Worm (Caenorhabditis elegans) whole organism, late embryonic: ENCODE measurements around the gene mom-1.
A peak's percentile ranks its signal among the peaks of the same experiment; 100 is the strongest.

Experiments used
- C38D4.7 ChIP-seq: fragments of 200-800 bp; sonication (Bioruptor generic); optimal IDR thresholded peaks from 2 replicates; lab custom pipeline; 2018; ENCODE audit warnings: mild to moderate bottlenecking, missing genetic modification characterization, moderate library complexity, missing compliant biosample characterization
- K02D7.2 ChIP-seq: sonication (generic microtip); optimal IDR thresholded peaks from 2 replicates; lab custom pipeline; 2017; ENCODE audit warnings: mild to moderate bottlenecking, missing genetic modification characterization, missing compliant biosample characterization
- K09A11.1 ChIP-seq: sonication (generic microtip); optimal IDR thresholded peaks from 2 replicates; lab custom pipeline; 2017; ENCODE audit warnings: antibody characterized with exemption, mild to moderate bottlenecking, missing genetic modification characterization, missing compliant biosample characterization; ENCODE audit not compliant: insufficient read depth
- ahr-1 ChIP-seq: sonication (generic microtip); optimal IDR thresholded peaks from 2 replicates; lab custom pipeline; 2016; ENCODE audit warnings: missing genetic modification characterization, missing compliant biosample characterization
- ceh-14 ChIP-seq: sonication (generic microtip); optimal IDR thresholded peaks from 2 replicates; lab custom pipeline; 2016; ENCODE audit warnings: missing genotype, missing genetic modification characterization, missing compliant biosample characterization
- ceh-19 ChIP-seq: fragments of 200-800 bp; sonication (Bioruptor generic); optimal IDR thresholded peaks from 2 replicates; lab custom pipeline; 2018; ENCODE audit warnings: mild to moderate bottlenecking, missing genetic modification characterization, missing compliant biosample characterization
- ceh-2 ChIP-seq: sonication (generic microtip); optimal IDR thresholded peaks from 2 replicates; lab custom pipeline; 2016; ENCODE audit warnings: missing genotype, missing genetic modification characterization, missing compliant biosample characterization
- ceh-24 ChIP-seq: sonication (generic microtip); optimal IDR thresholded peaks from 2 replicates; lab custom pipeline; 2016; ENCODE audit warnings: mild to moderate bottlenecking, missing genetic modification characterization, missing compliant biosample characterization
- ceh-48 ChIP-seq: sonication (generic microtip); optimal IDR thresholded peaks from 2 replicates; lab custom pipeline; 2016; ENCODE audit warnings: missing genetic modification characterization, inconsistent platforms, missing compliant biosample characterization
- ceh-6 ChIP-seq: fragments of 200-800 bp; sonication (Bioruptor generic); optimal IDR thresholded peaks from 2 replicates; lab custom pipeline; 2018; ENCODE audit warnings: mild to moderate bottlenecking, missing genetic modification characterization, missing compliant biosample characterization
- ceh-9 ChIP-seq: sonication (generic microtip); optimal IDR thresholded peaks from 2 replicates; lab custom pipeline; 2016; ENCODE audit warnings: mild to moderate bottlenecking, missing genetic modification characterization, inconsistent platforms, missing compliant biosample characterization
- che-1 ChIP-seq: sonication (generic microtip); optimal IDR thresholded peaks from 2 replicates; lab custom pipeline; 2016; ENCODE audit warnings: mild to moderate bottlenecking, missing genetic modification characterization, missing compliant biosample characterization
- elt-2 ChIP-seq: sonication (generic microtip); optimal IDR thresholded peaks from 2 replicates; lab custom pipeline; 2016; ENCODE audit warnings: missing genetic modification reagents, missing genetic modification characterization, missing compliant biosample characterization
- elt-4 ChIP-seq: sonication (generic microtip); optimal IDR thresholded peaks from 2 replicates; lab custom pipeline; 2016; ENCODE audit warnings: missing genetic modification characterization, missing compliant biosample characterization
- ets-4 ChIP-seq: sonication (generic microtip); optimal IDR thresholded peaks from 2 replicates; lab custom pipeline; 2016; ENCODE audit warnings: missing genetic modification characterization, missing compliant biosample characterization
- eyg-1 ChIP-seq: sonication (generic microtip); optimal IDR thresholded peaks from 2 replicates; lab custom pipeline; 2016; ENCODE audit warnings: missing genotype, missing genetic modification characterization, missing compliant biosample characterization
- fax-1 ChIP-seq: sonication (generic microtip); optimal IDR thresholded peaks from 2 replicates; lab custom pipeline; 2016; ENCODE audit warnings: missing genotype, missing genetic modification characterization, missing compliant biosample characterization
- fkh-10 ChIP-seq: fragments of 150-350 bp; optimal IDR thresholded peaks from 2 replicates; lab custom pipeline; 2014; ENCODE audit warnings: missing biosample characterization, missing genetic modification reagents, missing genetic modification characterization
- gmeb-2 ChIP-seq: sonication (generic microtip); optimal IDR thresholded peaks from 2 replicates; lab custom pipeline; 2016; ENCODE audit warnings: missing genetic modification characterization, inconsistent platforms, missing compliant biosample characterization
- hlh-13 ChIP-seq: fragments of 200-800 bp; sonication (Bioruptor generic); optimal IDR thresholded peaks from 2 replicates; lab custom pipeline; 2018; ENCODE audit warnings: mild to moderate bottlenecking, missing genetic modification characterization, missing compliant biosample characterization
- hlh-30 ChIP-seq: sonication (generic microtip); optimal IDR thresholded peaks from 2 replicates; lab custom pipeline; 2017; ENCODE audit warnings: antibody characterized with exemption, missing genetic modification characterization, missing compliant biosample characterization; ENCODE audit not compliant: insufficient read depth
- hlh-6 ChIP-seq: sonication (generic microtip); optimal IDR thresholded peaks from 2 replicates; lab custom pipeline; 2016; ENCODE audit warnings: missing genotype, missing genetic modification characterization, missing compliant biosample characterization
- hlh-8 ChIP-seq: sonication (generic microtip); optimal IDR thresholded peaks from 2 replicates; lab custom pipeline; 2016; ENCODE audit warnings: missing genotype, missing genetic modification characterization, missing compliant biosample characterization
- lim-6 ChIP-seq: sonication (generic microtip); optimal IDR thresholded peaks from 2 replicates; lab custom pipeline; 2016; ENCODE audit warnings: missing genetic modification characterization, missing compliant biosample characterization
- mec-3 ChIP-seq: sonication (generic microtip); optimal IDR thresholded peaks from 2 replicates; lab custom pipeline; 2016; ENCODE audit warnings: borderline replicate concordance, missing genetic modification characterization, missing compliant biosample characterization
- nfya-1 ChIP-seq: sonication (generic microtip); optimal IDR thresholded peaks from 2 replicates; lab custom pipeline; 2017; ENCODE audit warnings: missing genetic modification characterization, mild to moderate bottlenecking, missing compliant biosample characterization, antibody characterized with exemption, moderate library complexity
- nhr-232 ChIP-seq: sonication (generic microtip); optimal IDR thresholded peaks from 2 replicates; lab custom pipeline; 2016; ENCODE audit warnings: missing genetic modification characterization, missing compliant biosample characterization
- pag-3 ChIP-seq: sonication (generic microtip); optimal IDR thresholded peaks from 2 replicates; lab custom pipeline; 2016; ENCODE audit warnings: missing compliant biosample characterization, missing genetic modification characterization, borderline replicate concordance
- pqm-1 ChIP-seq: sonication (generic microtip); optimal IDR thresholded peaks from 2 replicates; lab custom pipeline; 2016; ENCODE audit warnings: missing genetic modification characterization, missing compliant biosample characterization
- pros-1 ChIP-seq: fragments of 150-350 bp; optimal IDR thresholded peaks from 2 replicates; lab custom pipeline; 2014; ENCODE audit warnings: missing biosample characterization, missing genetic modification reagents, missing genetic modification characterization
- sox-2 ChIP-seq: fragments of 200-800 bp; sonication (Bioruptor generic); IDR thresholded peaks from 2 replicates; pipeline ENCODE4 v1.3.6; 2022; ENCODE audit warnings: missing genetic modification reagents, missing genetic modification characterization, missing compliant biosample characterization
- syd-9 ChIP-seq: sonication (generic microtip); optimal IDR thresholded peaks from 2 replicates; lab custom pipeline; 2016; ENCODE audit warnings: mild to moderate bottlenecking, missing genetic modification characterization, moderate library complexity, missing compliant biosample characterization
- tbx-7 ChIP-seq: sonication (generic microtip); optimal IDR thresholded peaks from 2 replicates; lab custom pipeline; 2016; ENCODE audit warnings: missing genotype, missing genetic modification characterization, missing compliant biosample characterization
- ttx-3 ChIP-seq: sonication (generic microtip); optimal IDR thresholded peaks from 2 replicates; lab custom pipeline; 2016; ENCODE audit warnings: missing genetic modification reagents, missing genetic modification characterization, missing compliant biosample characterization
- unc-42 ChIP-seq: sonication (generic microtip); optimal IDR thresholded peaks from 2 replicates; lab custom pipeline; 2016; ENCODE audit warnings: missing genotype, missing genetic modification characterization, missing compliant biosample characterization
- unc-55 ChIP-seq: sonication (generic microtip); optimal IDR thresholded peaks from 2 replicates; lab custom pipeline; 2017; ENCODE audit warnings: missing biosample characterization, missing genetic modification reagents, missing genetic modification characterization
- unc-86 ChIP-seq: sonication (generic microtip); optimal IDR thresholded peaks from 2 replicates; lab custom pipeline; 2016; ENCODE audit warnings: missing genetic modification characterization, missing compliant biosample characterization
- zip-5 ChIP-seq: sonication (generic microtip); optimal IDR thresholded peaks from 2 replicates; lab custom pipeline; 2016; ENCODE audit warnings: missing genetic modification characterization, missing compliant biosample characterization
- ztf-16 ChIP-seq: sonication (generic microtip); optimal IDR thresholded peaks from 2 replicates; lab custom pipeline; 2017; ENCODE audit warnings: missing genetic modification characterization, missing compliant biosample characterization

The mom-1 gene

ce11 chrX:6334602-6335001, 41.7 kb downstream of the mom-1 start:
- TF ChIP-seq hlh-6: no peak
- no peak for TF ChIP-seq elt-4 (tag; lab: Kevin White, UChicago)
- no peak for TF ChIP-seq ztf-16 (tag; lab: Kevin White, UChicago)
- no peak for TF ChIP-seq C38D4.7 (GFP tag; lab: Kevin White, UChicago)

ce11 chrX:6337338-6337737, 44.4 kb downstream of the mom-1 start:
- TF ChIP-seq fax-1 (tag; lab: Kevin White, UChicago) (no peak), sox-2 (no peak), ceh-6 (no peak), lim-6 (no peak), unc-42 (no peak), gmeb-2 (tag; lab: Kevin White, UChicago) (no peak), eyg-1 (tag; lab: Kevin White, UChicago) (no peak), ets-4 (no peak), fkh-10 (no peak), nfya-1 (no peak), hlh-8 (no peak), nhr-232 (tag; lab: Kevin White, UChicago) (no peak), C38D4.7 (GFP tag; lab: Kevin White, UChicago) (no peak), ceh-9 (tag; lab: Kevin White, UChicago) (no peak), zip-5 (tag; lab: Kevin White, UChicago) (no peak), K02D7.2 (tag; lab: Kevin White, UChicago) (no peak), hlh-6 (no peak), ceh-24 (no peak), mec-3 (tag; lab: Kevin White, UChicago) (no peak), hlh-13 (GFP tag; lab: Kevin White, UChicago) (no peak)

- TF ChIP-seq hlh-6: no peak
- TF ChIP-seq tbx-7 (tag; lab: Kevin White, UChicago): no peak
- TF ChIP-seq zip-5 (tag; lab: Kevin White, UChicago): no peak
- no peak for TF ChIP-seq K09A11.1
- no peak for TF ChIP-seq ahr-1 (tag; lab: Kevin White, UChicago)
- TF ChIP-seq unc-86 (tag; lab: Kevin White, UChicago): no peak
- TF ChIP-seq hlh-13 (GFP tag; lab: Kevin White, UChicago): no peak
- TF ChIP-seq ceh-2 (tag; lab: Kevin White, UChicago): no peak
- no peak for TF ChIP-seq hlh-30
- no peak for TF ChIP-seq gmeb-2 (tag; lab: Kevin White, UChicago)
- no peak for TF ChIP-seq ceh-14 (tag; lab: Kevin White, UChicago)
- no peak for TF ChIP-seq pros-1 (tag; lab: Kevin White, UChicago)
- no peak for TF ChIP-seq ceh-48 (tag; lab: Kevin White, UChicago)
- no peak for TF ChIP-seq unc-55 (GFP tag; lab: Kevin White, UChicago)
- no peak for TF ChIP-seq ceh-19 (GFP tag; lab: Kevin White, UChicago)
- no peak for TF ChIP-seq pag-3 (tag; lab: Kevin White, UChicago)
- no peak for TF ChIP-seq syd-9
- no peak for TF ChIP-seq unc-42
- no peak for TF ChIP-seq che-1
- TF ChIP-seq, all 69 proteins: peak for 0
These were observed 45.0 kb downstream of the mom-1 start, which contains the start of gene C03B1.13 for ce11 chrX:6337951-6338350. C03B1.13 (minus strand) TSS chrX:6338051.

- peak; percentile 40 for TF ChIP-seq pqm-1 (tag; lab: Kevin White, UChicago)
- no peak for TF ChIP-seq hlh-30
- TF ChIP-seq elt-2 (tag; lab: Kevin White, UChicago): peak; percentile 92
- TF ChIP-seq ttx-3 (tag; lab: Kevin White, UChicago): no peak
These were observed 45.5 kb downstream of the mom-1 start for ce11 chrX:6338446-6338845.
